Worm (Caenorhabditis elegans) whole organism, L2 larva: ENCODE measurements around the gene flh-3.

Source experiments
- elt-3 ChIP-seq: sonication (generic microtip); optimal IDR thresholded peaks from 2 replicates; lab custom pipeline; 2017; ENCODE audit warnings: missing biosample characterization, missing genetic modification characterization
- nhr-129 ChIP-seq: fragments of 150-350 bp; optimal IDR thresholded peaks from 2 replicates; lab custom pipeline; 2014; ENCODE audit warnings: missing biosample characterization, missing genetic modification characterization
- nhr-237 ChIP-seq: fragments of 150-350 bp; optimal IDR thresholded peaks from 2 replicates; lab custom pipeline; 2014; ENCODE audit warnings: missing biosample characterization, missing genetic modification characterization
- nhr-25 ChIP-seq: fragments of 150-350 bp; sonication (generic microtip); optimal IDR thresholded peaks from 3 replicates; lab custom pipeline; 2014; ENCODE audit warnings: missing biosample characterization, missing genetic modification characterization
- nhr-77 ChIP-seq: fragments of 150-350 bp; optimal IDR thresholded peaks from 2 replicates; lab custom pipeline; 2014; ENCODE audit warnings: missing biosample characterization, missing genetic modification characterization
- peb-1 ChIP-seq: fragments of 150-350 bp; optimal IDR thresholded peaks from 2 replicates; lab custom pipeline; 2014; ENCODE audit warnings: missing biosample characterization, missing genetic modification characterization
- skn-1 ChIP-seq: sonication (generic microtip); optimal IDR thresholded peaks from 2 replicates; lab custom pipeline; 2017; ENCODE audit warnings: missing biosample characterization, missing genetic modification characterization
- snpc-4 ChIP-seq: fragments of 150-350 bp; optimal IDR thresholded peaks from 2 replicates; lab custom pipeline; 2014; ENCODE audit warnings: missing biosample characterization, missing genetic modification characterization
- unc-62 ChIP-seq: fragments of 150-350 bp; optimal IDR thresholded peaks from 2 replicates; lab custom pipeline; 2014; ENCODE audit warnings: missing biosample characterization, missing genetic modification reagents, missing genetic modification characterization
- ztf-11 ChIP-seq: sonication (generic microtip); optimal IDR thresholded peaks from 2 replicates; lab custom pipeline; 2017; ENCODE audit warnings: missing biosample characterization, missing genetic modification characterization

- TF ChIP-seq skn-1 (tag; lab: Kevin White, UChicago), result no peak
- no peak for TF ChIP-seq ztf-11
- TF ChIP-seq nhr-129 (tag; lab: Kevin White, UChicago), result no peak
- TF ChIP-seq peb-1 (tag; lab: Kevin White, UChicago), result no peak
- no peak for TF ChIP-seq nhr-237
- TF ChIP-seq nhr-77 (tag; lab: Kevin White, UChicago), result no peak
- no peak for TF ChIP-seq nhr-25 (tag; lab: Kevin White, UChicago)
- TF ChIP-seq snpc-4 (tag; lab: Kevin White, UChicago), result no peak
- TF ChIP-seq elt-3 (tag; lab: Kevin White, UChicago), result no peak
- no peak for TF ChIP-seq unc-62 (GFP tag; lab: Kevin White, UChicago)
Measured at ce11 chrIV:9224825-9225224, 45.1 kb upstream of the flh-3 start, which contains the start of gene C46C2.3.
